Fruit fly (Drosophila melanogaster) whole organism, pupa: ENCODE results near the gene Cyp4d1.

Experiments
- CG10348 ChIP-seq: fragments of 200-800 bp; sonication (Bioruptor generic); IDR thresholded peaks from 2 replicates; pipeline ENCODE4 v1.3.6; 2022; ENCODE audit warnings: missing biosample characterization, missing genetic modification characterization
- CG12605 ChIP-seq: fragments of 200-800 bp; sonication (Bioruptor generic); IDR thresholded peaks from 2 replicates; pipeline ENCODE4 v1.3.6; 2022; ENCODE audit warnings: missing biosample characterization, missing genetic modification characterization
- CG13204 ChIP-seq: fragments of 200-800 bp; sonication (Bioruptor generic); optimal IDR thresholded peaks from 2 replicates; lab custom pipeline; 2018; ENCODE audit warnings: missing biosample characterization, mild to moderate bottlenecking, missing genetic modification characterization, moderate library complexity
- CG14655 ChIP-seq: fragments of 200-800 bp; sonication (Bioruptor generic); optimal IDR thresholded peaks from 3 replicates; lab custom pipeline; 2017; ENCODE audit warnings: mild to moderate bottlenecking, missing biosample characterization, missing genetic modification reagents, missing genetic modification characterization
- CG15710 ChIP-seq: fragments of 200-800 bp; sonication (Bioruptor generic); optimal IDR thresholded peaks from 2 replicates; lab custom pipeline; 2018; ENCODE audit warnings: missing biosample characterization, mild to moderate bottlenecking, missing genetic modification characterization, moderate library complexity
- CG17806 ChIP-seq: fragments of 200-800 bp; sonication (Bioruptor generic); optimal IDR thresholded peaks from 2 replicates; lab custom pipeline; 2018; ENCODE audit warnings: missing biosample characterization, mild to moderate bottlenecking, missing genetic modification characterization, moderate library complexity
- CG32121 ChIP-seq: fragments of 200-800 bp; sonication (Bioruptor generic); IDR thresholded peaks from 2 replicates; pipeline ENCODE4 v1.3.6; 2022; ENCODE audit warnings: missing biosample characterization, missing genetic modification characterization
- CG34367 ChIP-seq: fragments of 200-800 bp; sonication (Bioruptor generic); optimal IDR thresholded peaks from 2 replicates; lab custom pipeline; 2018; ENCODE audit warnings: missing biosample characterization, mild to moderate bottlenecking, missing genetic modification characterization
- CG4496 ChIP-seq: fragments of 200-800 bp; sonication (Bioruptor generic); IDR thresholded peaks from 3 replicates; pipeline ENCODE4 v1.3.6; 2022; ENCODE audit warnings: missing biosample characterization, missing genetic modification characterization
- CG8159 ChIP-seq: fragments of 200-800 bp; sonication (Bioruptor generic); optimal IDR thresholded peaks from 3 replicates; lab custom pipeline; 2018; ENCODE audit warnings: missing biosample characterization, mild to moderate bottlenecking, missing genetic modification characterization, moderate library complexity
- CG8301 ChIP-seq: fragments of 200-800 bp; sonication (Bioruptor generic); optimal IDR thresholded peaks from 2 replicates; lab custom pipeline; 2018; ENCODE audit warnings: missing biosample characterization, mild to moderate bottlenecking, missing genetic modification characterization
- CG9948 ChIP-seq: fragments of 200-800 bp; sonication (Bioruptor generic); optimal IDR thresholded peaks from 2 replicates; lab custom pipeline; 2018; ENCODE audit warnings: missing biosample characterization, mild to moderate bottlenecking, missing genetic modification characterization, moderate library complexity
- D1 ChIP-seq: fragments of 200-800 bp; sonication (Bioruptor generic); optimal IDR thresholded peaks from 2 replicates; lab custom pipeline; 2018; ENCODE audit warnings: missing biosample characterization, mild to moderate bottlenecking, missing genetic modification characterization, moderate library complexity
- EcR ChIP-seq: fragments of 200-800 bp; sonication (Bioruptor generic); optimal IDR thresholded peaks from 3 replicates; lab custom pipeline; 2019; ENCODE audit warnings: missing biosample characterization, missing genetic modification characterization, mild to moderate bottlenecking, moderate library complexity, missing genetic modification reagents
- Ets98B ChIP-seq: fragments of 200-800 bp; sonication (Bioruptor generic); IDR thresholded peaks from 2 replicates; pipeline ENCODE4 v1.3.6; 2022; ENCODE audit warnings: missing biosample characterization, missing genetic modification characterization
- Pif1A ChIP-seq: fragments of 200-800 bp; sonication (Bioruptor generic); optimal IDR thresholded peaks from 3 replicates; lab custom pipeline; 2016; ENCODE audit warnings: missing biosample characterization, missing genetic modification characterization
- Pif1B ChIP-seq: fragments of 200-800 bp; sonication (Bioruptor generic); optimal IDR thresholded peaks from 3 replicates; lab custom pipeline; 2016; ENCODE audit warnings: missing biosample characterization, missing genetic modification characterization
- Snoo ChIP-seq: fragments of 200-800 bp; sonication (Bioruptor generic); optimal IDR thresholded peaks from 3 replicates; lab custom pipeline; 2017; ENCODE audit warnings: missing biosample characterization, mild to moderate bottlenecking, missing genetic modification characterization, inconsistent platforms
- fd96Ca ChIP-seq: fragments of 200-800 bp; sonication (Bioruptor generic); IDR thresholded peaks from 3 replicates; pipeline ENCODE4 v1.3.6; 2022; ENCODE audit warnings: missing biosample characterization, missing genetic modification characterization
- gl ChIP-seq: fragments of 200-800 bp; sonication (Bioruptor generic); optimal IDR thresholded peaks from 2 replicates; lab custom pipeline; 2018; ENCODE audit warnings: missing biosample characterization, mild to moderate bottlenecking, missing genetic modification characterization
- rn ChIP-seq: fragments of 200-800 bp; sonication (Bioruptor generic); IDR thresholded peaks from 2 replicates; pipeline ENCODE4 v1.3.6; 2022; ENCODE audit warnings: missing biosample characterization, missing genetic modification characterization

The Cyp4d1 gene

DNA sequence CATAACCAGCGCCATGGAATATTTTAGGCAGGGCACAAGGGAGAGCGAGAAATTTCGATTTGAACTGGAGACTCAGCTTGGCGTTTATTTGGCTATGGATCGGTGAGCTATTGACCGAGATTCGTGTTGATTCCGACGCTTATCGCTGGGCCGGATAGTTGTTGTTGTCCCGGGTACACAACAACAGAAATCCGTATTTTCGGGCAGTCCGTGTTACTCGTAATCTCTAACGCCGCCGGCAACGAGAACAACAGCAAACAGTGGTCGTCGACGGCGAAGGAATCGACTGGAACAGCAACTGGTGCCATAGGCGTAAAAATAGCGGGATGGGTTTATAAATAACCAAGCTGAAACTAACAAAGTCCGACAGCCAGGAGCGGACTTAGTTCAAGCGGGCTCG lies 29.9 kb upstream of the Cyp4d1 start:
- TF ChIP-seq CG10348 (GFP tag; lab: Robert Waterston, UW) = no peak
- no peak for TF ChIP-seq CG13204 (GFP tag; lab: Kevin White, UChicago)
- TF ChIP-seq fd96Ca (GFP tag; lab: Robert Waterston, UW) = no peak
- no peak for TF ChIP-seq Pif1A (GFP tag; lab: Kevin White, UChicago)
- no peak for TF ChIP-seq CG12605 (GFP tag; lab: Robert Waterston, UW)
- TF ChIP-seq rn (GFP tag; lab: Robert Waterston, UW) = no peak
- no peak for TF ChIP-seq CG8159
- TF ChIP-seq CG32121 (GFP tag; lab: Robert Waterston, UW) = no peak
- TF ChIP-seq CG14655 = no peak
- no peak for TF ChIP-seq CG34367 (tag; lab: Kevin White, UChicago)
- no peak for TF ChIP-seq CG15710 (tag; lab: Kevin White, UChicago)
- TF ChIP-seq CG9948 (tag; lab: Kevin White, UChicago) = no peak
- TF ChIP-seq Pif1B = no peak
- TF ChIP-seq CG17806 (tag; lab: Kevin White, UChicago) = no peak
- no peak for TF ChIP-seq Ets98B (GFP tag; lab: Robert Waterston, UW)

DNA sequence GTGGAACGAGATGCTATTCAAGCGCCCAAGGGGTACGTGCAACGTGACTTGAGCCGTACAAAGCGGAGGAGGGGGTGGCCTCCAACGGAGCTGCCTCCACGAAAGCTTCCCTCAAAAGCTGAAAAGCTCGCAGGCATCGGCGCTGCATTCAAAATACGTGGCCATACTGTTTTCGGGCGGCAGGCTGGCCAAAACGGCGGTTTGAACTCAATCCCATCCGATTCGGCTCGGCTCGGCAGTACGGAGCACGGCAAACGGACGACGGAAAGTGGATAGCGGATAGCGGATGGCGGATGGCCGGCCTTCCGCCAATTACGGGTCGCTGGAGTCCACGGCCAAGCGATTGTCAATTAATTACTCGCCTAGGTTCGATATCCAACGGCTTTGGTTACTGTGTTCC lies 26.9 kb upstream of the Cyp4d1 start, which contains the start of gene Mct1:
TSS of gene Mct1 (plus strand) at position 301 of the 400 bp plus-strand sequence.
- TF ChIP-seq D1 = no peak
- TF ChIP-seq CG8159 = no peak
- TF ChIP-seq CG14655 = no peak
- no peak for TF ChIP-seq CG32121 (GFP tag; lab: Robert Waterston, UW)
- no peak for TF ChIP-seq CG10348 (GFP tag; lab: Robert Waterston, UW)
- TF ChIP-seq CG13204 (GFP tag; lab: Kevin White, UChicago) = no peak
- no peak for TF ChIP-seq CG9948 (tag; lab: Kevin White, UChicago)
- no peak for TF ChIP-seq EcR (GFP tag; lab: Kevin White, UChicago)
- TF ChIP-seq Pif1B = no peak
- no peak for TF ChIP-seq Snoo
- no peak for TF ChIP-seq rn (GFP tag; lab: Robert Waterston, UW)
- no peak for TF ChIP-seq CG4496 (GFP tag; lab: Robert Waterston, UW)
- no peak for TF ChIP-seq Pif1A (GFP tag; lab: Kevin White, UChicago)
- TF ChIP-seq CG17806 (tag; lab: Kevin White, UChicago) = no peak
- TF ChIP-seq, all 21 proteins: peak for 0

dm6 chrX:2187520-2187919 lies 25.5 kb upstream of the Cyp4d1 start, which contains the start of gene CG3457:
Gene CG3457, plus strand, starts transcription at chrX:2187820.
- no peak for TF ChIP-seq gl (tag; lab: Kevin White, UChicago)
- no peak for TF ChIP-seq CG12605 (GFP tag; lab: Robert Waterston, UW)
- no peak for TF ChIP-seq Ets98B (GFP tag; lab: Robert Waterston, UW)
- TF ChIP-seq CG10348 (GFP tag; lab: Robert Waterston, UW) = no peak
- TF ChIP-seq Snoo = no peak
- TF ChIP-seq fd96Ca (GFP tag; lab: Robert Waterston, UW) = no peak
- no peak for TF ChIP-seq CG32121 (GFP tag; lab: Robert Waterston, UW)
- no peak for TF ChIP-seq CG4496 (GFP tag; lab: Robert Waterston, UW)
- TF ChIP-seq CG9948 (tag; lab: Kevin White, UChicago) = no peak
- TF ChIP-seq CG8159 = no peak
- no peak for TF ChIP-seq CG17806 (tag; lab: Kevin White, UChicago)
- TF ChIP-seq CG14655 = no peak
- TF ChIP-seq EcR (GFP tag; lab: Kevin White, UChicago) = no peak
- no peak for TF ChIP-seq CG15710 (tag; lab: Kevin White, UChicago)
- TF ChIP-seq rn (GFP tag; lab: Robert Waterston, UW) = no peak
- TF ChIP-seq Pif1A (GFP tag; lab: Kevin White, UChicago) = no peak

DNA sequence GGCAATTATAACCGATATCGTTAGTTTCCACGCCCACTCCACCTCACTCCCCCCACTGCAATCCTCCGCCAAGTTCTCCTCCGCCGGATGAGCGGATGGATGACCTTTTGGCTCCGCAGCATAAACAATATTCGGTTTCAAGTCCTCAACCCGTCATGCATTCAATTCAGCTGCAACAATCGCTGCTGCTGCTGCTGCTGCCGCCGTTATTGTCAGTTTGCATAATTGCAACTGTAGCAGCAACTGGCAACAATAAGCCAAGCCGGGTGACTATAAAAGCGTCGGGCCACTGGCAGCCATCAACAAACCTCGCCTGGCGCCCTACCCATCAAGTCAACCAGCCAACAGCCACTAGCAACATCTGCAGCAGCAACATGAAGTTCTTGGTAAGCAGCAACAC lies 24.6 kb upstream of the Cyp4d1 start, which contains the start of gene CG17777:
TSS of gene CG17777 (plus strand) at position 301 of the 400 bp plus-strand sequence.
- no peak for TF ChIP-seq CG32121 (GFP tag; lab: Robert Waterston, UW)
- no peak for TF ChIP-seq gl (tag; lab: Kevin White, UChicago)
- no peak for TF ChIP-seq fd96Ca (GFP tag; lab: Robert Waterston, UW)
- TF ChIP-seq CG12605 (GFP tag; lab: Robert Waterston, UW) = no peak
- no peak for TF ChIP-seq CG14655
- TF ChIP-seq CG4496 (GFP tag; lab: Robert Waterston, UW) = no peak
- TF ChIP-seq rn (GFP tag; lab: Robert Waterston, UW) = no peak
- no peak for TF ChIP-seq CG8301
- TF ChIP-seq CG15710 (tag; lab: Kevin White, UChicago) = no peak
- no peak for TF ChIP-seq Ets98B (GFP tag; lab: Robert Waterston, UW)
- TF ChIP-seq, all 21 proteins: peak for 0

dm6 chrX:2184563-2184962 lies 22.6 kb upstream of the Cyp4d1 start, which contains the start of the genes Nmd3 and CG17776:
Gene Nmd3, minus strand, starts transcription at chrX:2184668.
Gene CG17776, plus strand, starts transcription at chrX:2184725.
- TF ChIP-seq CG15710 (tag; lab: Kevin White, UChicago) = no peak
- TF ChIP-seq CG13204 (GFP tag; lab: Kevin White, UChicago) = no peak
- TF ChIP-seq CG32121 (GFP tag; lab: Robert Waterston, UW) = no peak
- no peak for TF ChIP-seq CG12605 (GFP tag; lab: Robert Waterston, UW)
- no peak for TF ChIP-seq CG10348 (GFP tag; lab: Robert Waterston, UW)
- TF ChIP-seq Ets98B (GFP tag; lab: Robert Waterston, UW) = no peak
- TF ChIP-seq CG8301 = no peak
- no peak for TF ChIP-seq CG34367 (tag; lab: Kevin White, UChicago)

dm6 chrX:2180750-2181261 lies 18.8 kb upstream of the Cyp4d1 start, which contains the start of gene pn:
Gene pn, plus strand, starts transcription at chrX:2181211.
- no peak for TF ChIP-seq CG14655
- TF ChIP-seq CG9948 (tag; lab: Kevin White, UChicago) = no peak
- TF ChIP-seq CG17806 (tag; lab: Kevin White, UChicago) = no peak
- no peak for TF ChIP-seq Snoo
- TF ChIP-seq Pif1A (GFP tag; lab: Kevin White, UChicago) = no peak
- no peak for TF ChIP-seq CG4496 (GFP tag; lab: Robert Waterston, UW)
- TF ChIP-seq EcR (GFP tag; lab: Kevin White, UChicago) = no peak
- TF ChIP-seq Ets98B (GFP tag; lab: Robert Waterston, UW) = no peak
- no peak for TF ChIP-seq CG32121 (GFP tag; lab: Robert Waterston, UW)
- no peak for TF ChIP-seq Pif1B
- no peak for TF ChIP-seq rn (GFP tag; lab: Robert Waterston, UW)
